Fruit fly (Drosophila melanogaster) whole organism, embryonic: Measurements from ENCODE around the gene CG3862.

Source experiments
- Atf-2 ChIP-seq: fragments of 200-800 bp; sonication (Bioruptor generic); optimal IDR thresholded peaks from 2 replicates; lab custom pipeline; 2016; ENCODE audit warnings: missing biosample characterization, missing genetic modification characterization
- B-H1 ChIP-seq: fragments of 200-800 bp; sonication (Bioruptor generic); IDR thresholded peaks from 3 replicates; pipeline ENCODE4 v1.3.6; 2022; ENCODE audit warnings: missing biosample characterization, missing genetic modification characterization
- Bgb ChIP-seq: fragments of 200-800 bp; sonication (Bioruptor generic); IDR thresholded peaks from 2 replicates; pipeline ENCODE4 v1.3.6; 2022; ENCODE audit warnings: missing biosample characterization, missing genetic modification characterization; ENCODE audit not compliant: partially characterized antibody
- CG1024 ChIP-seq: fragments of 200-800 bp; sonication (Bioruptor generic); IDR thresholded peaks from 2 replicates; pipeline ENCODE4 v1.3.6; 2022; ENCODE audit warnings: missing biosample characterization, missing genetic modification characterization
- CG10979 ChIP-seq: fragments of 200-800 bp; sonication (Bioruptor generic); optimal IDR thresholded peaks from 2 replicates; lab custom pipeline; 2018; ENCODE audit warnings: missing biosample characterization, mild to moderate bottlenecking, missing genetic modification characterization, moderate library complexity
- CG11456 ChIP-seq: fragments of 200-800 bp; sonication (Bioruptor generic); IDR thresholded peaks from 3 replicates; pipeline ENCODE4 v1.3.6; 2022; ENCODE audit warnings: missing biosample characterization, missing genetic modification characterization
- CG11695 ChIP-seq: fragments of 200-800 bp; sonication (Bioruptor generic); IDR thresholded peaks from 3 replicates; pipeline ENCODE4 v1.3.6; 2022; ENCODE audit warnings: missing biosample characterization, missing genetic modification characterization
- CG12236 ChIP-seq: fragments of 200-800 bp; sonication (Bioruptor generic); optimal IDR thresholded peaks from 2 replicates; lab custom pipeline; 2016; ENCODE audit warnings: missing biosample characterization, missing genetic modification characterization
- CG12744 ChIP-seq: fragments of 200-800 bp; sonication (Bioruptor generic); optimal IDR thresholded peaks from 2 replicates; lab custom pipeline; 2016; ENCODE audit warnings: missing biosample characterization, missing genetic modification characterization
- CG16779 ChIP-seq: fragments of 200-800 bp; sonication (Bioruptor generic); IDR thresholded peaks from 2 replicates; pipeline ENCODE4 v1.3.6; 2022; ENCODE audit warnings: missing biosample characterization, missing genetic modification characterization
- CG17328 ChIP-seq: fragments of 200-800 bp; sonication (Bioruptor generic); IDR thresholded peaks from 2 replicates; pipeline ENCODE4 v1.3.6; 2022; ENCODE audit warnings: missing biosample characterization, missing genetic modification characterization
- CG2875 ChIP-seq: fragments of 200-800 bp; sonication (Bioruptor generic); optimal IDR thresholded peaks from 2 replicates; lab custom pipeline; 2017; ENCODE audit warnings: missing biosample characterization, mild to moderate bottlenecking, missing genetic modification characterization, missing genetic modification reagents
- CG4328 ChIP-seq: fragments of 200-800 bp; sonication (Bioruptor generic); optimal IDR thresholded peaks from 3 replicates; lab custom pipeline; 2017; ENCODE audit warnings: missing biosample characterization, missing genetic modification reagents, missing genetic modification characterization
- CG4730 ChIP-seq: fragments of 200-800 bp; sonication (Bioruptor generic); IDR thresholded peaks from 2 replicates; pipeline ENCODE4 v1.3.6; 2022; ENCODE audit warnings: missing biosample characterization, missing genetic modification characterization
- CG7271 ChIP-seq: fragments of 200-800 bp; sonication (Bioruptor generic); optimal IDR thresholded peaks from 2 replicates; lab custom pipeline; 2018; ENCODE audit warnings: missing biosample characterization, mild to moderate bottlenecking, missing genetic modification characterization, moderate library complexity
- CG7745 ChIP-seq: fragments of 200-800 bp; sonication (Bioruptor generic); optimal IDR thresholded peaks from 2 replicates; lab custom pipeline; 2018; ENCODE audit warnings: missing biosample characterization, mild to moderate bottlenecking, missing genetic modification characterization, moderate library complexity
- CG9797 ChIP-seq: fragments of 200-800 bp; sonication (Bioruptor generic); optimal IDR thresholded peaks from 3 replicates; lab custom pipeline; 2018; ENCODE audit warnings: missing biosample characterization, mild to moderate bottlenecking, missing genetic modification characterization
- CHES-1-like ChIP-seq: fragments of 200-800 bp; sonication (Bioruptor generic); optimal IDR thresholded peaks from 2 replicates; lab custom pipeline; 2016; ENCODE audit warnings: missing biosample characterization, missing genetic modification characterization
- Doc3 ChIP-seq: fragments of 200-800 bp; sonication (Bioruptor generic); IDR thresholded peaks from 3 replicates; pipeline ENCODE4 v1.3.6; 2022; ENCODE audit warnings: missing biosample characterization, missing genetic modification characterization; ENCODE audit not compliant: partially characterized antibody
- Elba2 ChIP-seq: fragments of 200-800 bp; sonication (Bioruptor generic); optimal IDR thresholded peaks from 3 replicates; lab custom pipeline; 2016; ENCODE audit warnings: missing biosample characterization, missing genetic modification characterization
- Fer3 ChIP-seq: fragments of 200-800 bp; sonication (Bioruptor generic); optimal IDR thresholded peaks from 2 replicates; lab custom pipeline; 2018; ENCODE audit warnings: missing biosample characterization, mild to moderate bottlenecking, missing genetic modification characterization, moderate library complexity
- Jarid2 ChIP-seq: fragments of 200-800 bp; sonication (Bioruptor generic); optimal IDR thresholded peaks from 3 replicates; lab custom pipeline; 2017; ENCODE audit warnings: mild to moderate bottlenecking, missing biosample characterization, missing genetic modification reagents, missing genetic modification characterization
- Lhr ChIP-seq: fragments of 200-800 bp; sonication (Bioruptor generic); optimal IDR thresholded peaks from 3 replicates; lab custom pipeline; 2017; ENCODE audit warnings: mild to moderate bottlenecking, missing biosample characterization, missing genetic modification reagents, missing genetic modification characterization
- Nf-YB ChIP-seq: fragments of 200-800 bp; sonication (Bioruptor generic); optimal IDR thresholded peaks from 3 replicates; lab custom pipeline; 2019; ENCODE audit warnings: missing biosample characterization, mild to moderate bottlenecking, missing genetic modification characterization, moderate library complexity
- Tbp ChIP-seq: fragments of >200 bp; optimal IDR thresholded peaks from 2 replicates; lab custom pipeline; 2018; ENCODE audit warnings: missing biosample characterization, missing genetic modification characterization
- Usf ChIP-seq: fragments of 200-800 bp; sonication (Bioruptor generic); optimal IDR thresholded peaks from 2 replicates; lab custom pipeline; 2017; ENCODE audit warnings: missing genotype, missing biosample characterization, missing genetic modification characterization
- ara ChIP-seq: fragments of 200-800 bp; sonication (Bioruptor generic); IDR thresholded peaks from 2 replicates; pipeline ENCODE4 v1.3.6; 2022; ENCODE audit warnings: missing biosample characterization, missing genetic modification characterization
- br ChIP-seq: fragments of >200 bp; optimal IDR thresholded peaks from 2 replicates; lab custom pipeline; 2017
- fu2 ChIP-seq: fragments of 200-800 bp; sonication (Bioruptor generic); optimal IDR thresholded peaks from 2 replicates; lab custom pipeline; 2016; ENCODE audit warnings: missing biosample characterization, missing genetic modification characterization
- gsb-n ChIP-seq: fragments of 200-800 bp; sonication (Bioruptor generic); optimal IDR thresholded peaks from 3 replicates; lab custom pipeline; 2018; ENCODE audit warnings: missing biosample characterization, mild to moderate bottlenecking, missing genetic modification characterization
- gt ChIP-seq: fragments of 200-800 bp; sonication (Bioruptor generic); IDR thresholded peaks from 2 replicates; pipeline ENCODE4 v1.3.6; 2022; ENCODE audit warnings: missing biosample characterization, missing genetic modification characterization
- hth ChIP-seq: fragments of >200 bp; optimal IDR thresholded peaks from 2 replicates; lab custom pipeline; 2017; ENCODE audit warnings: inconsistent platforms
- jing ChIP-seq: fragments of 200-800 bp; sonication (Bioruptor generic); optimal IDR thresholded peaks from 2 replicates; lab custom pipeline; 2018; ENCODE audit warnings: missing biosample characterization, mild to moderate bottlenecking, missing genetic modification characterization
- mirr ChIP-seq: fragments of 200-800 bp; sonication (Bioruptor generic); optimal IDR thresholded peaks from 3 replicates; lab custom pipeline; 2018; ENCODE audit warnings: missing biosample characterization, mild to moderate bottlenecking, missing genetic modification characterization
- org-1 ChIP-seq: fragments of 200-800 bp; sonication (Bioruptor generic); optimal IDR thresholded peaks from 2 replicates; lab custom pipeline; 2017; ENCODE audit warnings: missing biosample characterization, missing genetic modification characterization
- psq ChIP-seq: fragments of 200-800 bp; sonication (Bioruptor generic); optimal IDR thresholded peaks from 2 replicates; lab custom pipeline; 2017; ENCODE audit warnings: missing biosample characterization, missing genetic modification characterization
- row ChIP-seq: fragments of 200-800 bp; sonication (Bioruptor generic); IDR thresholded peaks from 3 replicates; pipeline ENCODE4 v1.3.6; 2022; ENCODE audit warnings: missing biosample characterization, missing genetic modification characterization
- schlank ChIP-seq: fragments of 200-800 bp; sonication (Bioruptor generic); optimal IDR thresholded peaks from 2 replicates; lab custom pipeline; 2018; ENCODE audit warnings: missing biosample characterization, mild to moderate bottlenecking, missing genetic modification characterization
- sisA ChIP-seq: fragments of 200-800 bp; sonication (Bioruptor generic); IDR thresholded peaks from 2 replicates; pipeline ENCODE4 v1.3.6; 2022; ENCODE audit warnings: missing biosample characterization, missing genetic modification characterization
- sob ChIP-seq: fragments of 200-800 bp; sonication (Bioruptor generic); IDR thresholded peaks from 2 replicates; pipeline ENCODE4 v1.3.6; 2022; ENCODE audit warnings: missing biosample characterization, missing genetic modification characterization
- stwl ChIP-seq: fragments of 200-800 bp; sonication (Bioruptor generic); optimal IDR thresholded peaks from 3 replicates; lab custom pipeline; 2018; ENCODE audit warnings: missing biosample characterization, mild to moderate bottlenecking, missing genetic modification characterization, moderate library complexity
- twi ChIP-seq: fragments of 200-800 bp; optimal IDR thresholded peaks from 2 replicates; lab custom pipeline; 2019; ENCODE audit warnings: missing biosample characterization, mild to moderate bottlenecking, missing genetic modification characterization, moderate library complexity
- unpg ChIP-seq: fragments of 200-800 bp; sonication (Bioruptor generic); optimal IDR thresholded peaks from 3 replicates; lab custom pipeline; 2018; ENCODE audit warnings: missing biosample characterization, mild to moderate bottlenecking, missing genetic modification characterization, moderate library complexity
- wek ChIP-seq: fragments of 200-800 bp; sonication (Bioruptor generic); optimal IDR thresholded peaks from 3 replicates; lab custom pipeline; 2018; ENCODE audit warnings: missing biosample characterization, mild to moderate bottlenecking, missing genetic modification characterization, moderate library complexity
- wor ChIP-seq: fragments of 200-800 bp; sonication (Bioruptor generic); IDR thresholded peaks from 2 replicates; pipeline ENCODE4 v1.3.6; 2022; ENCODE audit warnings: missing biosample characterization, missing genetic modification characterization
- zfh1 ChIP-seq: fragments of 200-800 bp; sonication (Bioruptor generic); IDR thresholded peaks from 3 replicates; pipeline ENCODE4 v1.3.6; 2022; ENCODE audit warnings: missing biosample characterization, missing genetic modification characterization

The CG3862 gene

dm6 chr2L:870749-871418 is 45.2 kb upstream of the CG3862 start (continued):
- TF ChIP-seq hth (lab: Kevin White, UChicago) (no peak), Nf-YB (GFP tag; lab: Kevin White, UChicago) (no peak), row (peak; percentile 82), wor (no peak), CG10979 (peak; percentile 48), mirr (GFP tag; lab: Kevin White, UChicago) (no peak), CG7745 (tag; lab: Kevin White, UChicago) (no peak), br (lab: Kevin White, UChicago) (no peak), ara (GFP tag; lab: Robert Waterston, UW) (peak; percentile 78), Elba2 (GFP tag; lab: Kevin White, UChicago) (peak; percentile 0), wek (GFP tag; lab: Kevin White, UChicago) (peak; percentile 21), CG16779 (GFP tag; lab: Robert Waterston, UW) (no peak), CG1024 (GFP tag; lab: Robert Waterston, UW) (no peak; the same call in 1 of the 2 replicates), B-H1 (peak; percentile 30; the same call in 1 of the 3 replicates), schlank (tag; lab: Kevin White, UChicago) (peak; percentile 64), sob (GFP tag; lab: Robert Waterston, UW) (peak; percentile 80), jing (GFP tag; lab: Kevin White, UChicago) (no peak), gsb-n (tag; lab: Kevin White, UChicago) (peak; percentile 46), psq (GFP tag; lab: Kevin White, UChicago) (peak; percentile 40), Doc3 (GFP tag; lab: Robert Waterston, UW) (no peak), twi (tag; lab: Kevin White, UChicago) (no peak), CG12744 (GFP tag; lab: Kevin White, UChicago) (peak; percentile 8), sisA (peak; percentile 80), CG12236 (peak; percentile 38), stwl (tag; lab: Kevin White, UChicago) (peak; percentile 26), zfh1 (GFP tag; lab: Robert Waterston, UW) (peak; percentile 76), CG17328 (peak; percentile 78), Atf-2 (GFP tag; lab: Kevin White, UChicago) (peak; percentile 71), unpg (GFP tag; lab: Kevin White, UChicago) (peak; percentile 71), Usf (GFP tag; lab: Kevin White, UChicago) (peak; percentile 56), CG2875 (GFP tag; lab: Kevin White, UChicago) (peak; percentile 27), org-1 (GFP tag; lab: Kevin White, UChicago) (peak; percentile 59), Fer3 (peak; percentile 48), Tbp (GFP tag; lab: Kevin White, UChicago) (no peak), CG9797 (GFP tag; lab: Kevin White, UChicago) (no peak), Lhr (GFP tag; lab: Kevin White, UChicago) (peak; percentile 41), CG11695 (GFP tag; lab: Robert Waterston, UW) (peak; percentile 54; the same call in 2 of the 3 replicates), CG11456 (GFP tag; lab: Robert Waterston, UW) (peak; percentile 69; the same call in 1 of the 3 replicates), Bgb (GFP tag; lab: Robert Waterston, UW) (peak; percentile 28; the same call in 1 of the 2 replicates), gt (GFP tag; lab: Robert Waterston, UW) (no peak), CHES-1-like (peak; percentile 81), CG4730 (GFP tag; lab: Robert Waterston, UW) (peak; percentile 26; the same call in 1 of the 2 replicates), fu2 (GFP tag; lab: Kevin White, UChicago) (peak; percentile 64), CG4328 (GFP tag; lab: Kevin White, UChicago) (peak; percentile 58), CG7271 (tag; lab: Kevin White, UChicago) (no peak), Jarid2 (GFP tag; lab: Kevin White, UChicago) (no peak)
